Fruit fly (Drosophila melanogaster) whole organism, adult: ENCODE measurements around the gene Tehao.

Experiments
- CG11617 ChIP-seq: fragments of 200-800 bp; sonication (Bioruptor generic); optimal IDR thresholded peaks from 2 replicates; lab custom pipeline; 2017; ENCODE audit warnings: mild to moderate bottlenecking, missing biosample characterization, missing genetic modification reagents, missing genetic modification characterization
- CG1620 ChIP-seq: fragments of 200-800 bp; sonication (Bioruptor generic); optimal IDR thresholded peaks from 2 replicates; lab custom pipeline; 2016; ENCODE audit warnings: missing biosample characterization, missing genetic modification characterization
- Mnt ChIP-seq: fragments of 200-800 bp; sonication (Bioruptor generic); optimal IDR thresholded peaks from 2 replicates; lab custom pipeline; 2016; ENCODE audit warnings: missing biosample characterization, mild to moderate bottlenecking, missing genetic modification characterization
- bab1 ChIP-seq: fragments of 200-800 bp; sonication (Bioruptor generic); optimal IDR thresholded peaks from 3 replicates; lab custom pipeline; 2019; ENCODE audit warnings: missing biosample characterization, mild to moderate bottlenecking, missing genetic modification characterization, moderate library complexity
- cnc ChIP-seq, 2 experiments: fragments of >200 bp; optimal IDR thresholded peaks; 2 replicates each; lab custom pipeline; 2017
- pad ChIP-seq: fragments of 200-800 bp; sonication (Bioruptor generic); optimal IDR thresholded peaks from 3 replicates; lab custom pipeline; 2017; ENCODE audit warnings: missing biosample characterization, missing genetic modification characterization, mild to moderate bottlenecking, moderate library complexity, missing genetic modification reagents

DNA sequence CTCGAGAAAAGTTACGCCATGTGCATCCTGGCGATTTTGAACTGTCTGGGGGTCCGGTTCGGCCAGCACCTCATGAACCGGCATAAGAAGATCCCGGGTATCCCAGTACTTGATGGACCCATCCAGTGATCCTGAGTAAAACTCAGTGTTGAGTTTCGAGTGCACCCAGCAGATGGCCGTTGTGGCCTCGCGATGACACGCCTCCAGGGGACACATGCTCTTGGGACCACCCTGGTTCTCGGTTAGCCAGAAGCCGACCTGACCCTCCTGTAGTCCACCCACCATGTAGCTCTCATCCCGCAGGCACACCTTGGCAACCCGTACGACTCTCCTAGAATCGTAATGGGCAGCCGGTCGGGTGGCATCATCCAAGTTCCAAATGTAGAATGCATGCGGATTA, 38.0 kb upstream of the Tehao start:
- TF ChIP-seq Mnt (GFP tag; lab: Kevin White, UChicago) (no peak), CG1620 (GFP tag; lab: Kevin White, UChicago) (no peak), CG11617 (GFP tag; lab: Kevin White, UChicago) (no peak), pad (GFP tag; lab: Kevin White, UChicago) (no peak), bab1 (GFP tag; lab: Kevin White, UChicago) (no peak), cnc (optimal IDR thresholded peaks at IDR 0.05; lab: Kevin White, UChicago) (no peak)
